Worm (Caenorhabditis elegans) whole organism, late embryonic: ENCODE data around the gene Y46C8AL.11.
A peak's percentile ranks its signal among the peaks of the same experiment; 100 is the strongest.

Experiments used
- Y22D7AL.16 ChIP-seq: sonication (generic microtip); optimal IDR thresholded peaks from 2 replicates; lab custom pipeline; 2016; ENCODE audit warnings: missing genetic modification characterization, missing compliant biosample characterization
- ceh-19 ChIP-seq: fragments of 200-800 bp; sonication (Bioruptor generic); optimal IDR thresholded peaks from 2 replicates; lab custom pipeline; 2018; ENCODE audit warnings: mild to moderate bottlenecking, missing genetic modification characterization, missing compliant biosample characterization
- ceh-2 ChIP-seq: sonication (generic microtip); optimal IDR thresholded peaks from 2 replicates; lab custom pipeline; 2016; ENCODE audit warnings: missing genotype, missing genetic modification characterization, missing compliant biosample characterization
- ceh-34 ChIP-seq: sonication (generic microtip); optimal IDR thresholded peaks from 2 replicates; lab custom pipeline; 2016; ENCODE audit warnings: mild to moderate bottlenecking, missing genetic modification characterization, missing compliant biosample characterization
- ceh-48 ChIP-seq: sonication (generic microtip); optimal IDR thresholded peaks from 2 replicates; lab custom pipeline; 2016; ENCODE audit warnings: missing genetic modification characterization, inconsistent platforms, missing compliant biosample characterization
- ceh-9 ChIP-seq: sonication (generic microtip); optimal IDR thresholded peaks from 2 replicates; lab custom pipeline; 2016; ENCODE audit warnings: mild to moderate bottlenecking, missing genetic modification characterization, inconsistent platforms, missing compliant biosample characterization
- che-1 ChIP-seq: sonication (generic microtip); optimal IDR thresholded peaks from 2 replicates; lab custom pipeline; 2016; ENCODE audit warnings: mild to moderate bottlenecking, missing genetic modification characterization, missing compliant biosample characterization
- elt-2 ChIP-seq: sonication (generic microtip); optimal IDR thresholded peaks from 2 replicates; lab custom pipeline; 2016; ENCODE audit warnings: missing genetic modification reagents, missing genetic modification characterization, missing compliant biosample characterization
- ets-4 ChIP-seq: sonication (generic microtip); optimal IDR thresholded peaks from 2 replicates; lab custom pipeline; 2016; ENCODE audit warnings: missing genetic modification characterization, missing compliant biosample characterization
- gmeb-2 ChIP-seq: sonication (generic microtip); optimal IDR thresholded peaks from 2 replicates; lab custom pipeline; 2016; ENCODE audit warnings: missing genetic modification characterization, inconsistent platforms, missing compliant biosample characterization
- mec-3 ChIP-seq: sonication (generic microtip); optimal IDR thresholded peaks from 2 replicates; lab custom pipeline; 2016; ENCODE audit warnings: borderline replicate concordance, missing genetic modification characterization, missing compliant biosample characterization
- nfya-1 ChIP-seq: sonication (generic microtip); optimal IDR thresholded peaks from 2 replicates; lab custom pipeline; 2017; ENCODE audit warnings: missing genetic modification characterization, mild to moderate bottlenecking, missing compliant biosample characterization, antibody characterized with exemption, moderate library complexity
- nhr-11 ChIP-seq: fragments of 150-350 bp; optimal IDR thresholded peaks from 2 replicates; lab custom pipeline; 2014; ENCODE audit warnings: missing biosample characterization, missing genetic modification characterization
- nhr-232 ChIP-seq: sonication (generic microtip); optimal IDR thresholded peaks from 2 replicates; lab custom pipeline; 2016; ENCODE audit warnings: missing genetic modification characterization, missing compliant biosample characterization
- npax-4 ChIP-seq: sonication (generic microtip); optimal IDR thresholded peaks from 2 replicates; lab custom pipeline; 2016; ENCODE audit warnings: missing genetic modification characterization, missing compliant biosample characterization
- odd-2 ChIP-seq: sonication (generic microtip); optimal IDR thresholded peaks from 2 replicates; lab custom pipeline; 2017; ENCODE audit warnings: antibody characterized with exemption, mild to moderate bottlenecking, missing genetic modification characterization, missing compliant biosample characterization
- pag-3 ChIP-seq: sonication (generic microtip); optimal IDR thresholded peaks from 2 replicates; lab custom pipeline; 2016; ENCODE audit warnings: missing compliant biosample characterization, missing genetic modification characterization, borderline replicate concordance
- pat-9 ChIP-seq: fragments of 200-800 bp; sonication (Bioruptor generic); optimal IDR thresholded peaks from 2 replicates; lab custom pipeline; 2018; ENCODE audit warnings: mild to moderate bottlenecking, missing genetic modification characterization, moderate library complexity, missing compliant biosample characterization
- pha-2 ChIP-seq: sonication (generic microtip); optimal IDR thresholded peaks from 2 replicates; lab custom pipeline; 2017; ENCODE audit warnings: mild to moderate bottlenecking, missing genetic modification characterization, missing compliant biosample characterization
- pqm-1 ChIP-seq: sonication (generic microtip); optimal IDR thresholded peaks from 2 replicates; lab custom pipeline; 2016; ENCODE audit warnings: missing genetic modification characterization, missing compliant biosample characterization
- rnt-1 ChIP-seq: sonication (generic microtip); optimal IDR thresholded peaks from 2 replicates; lab custom pipeline; 2016; ENCODE audit warnings: missing genetic modification characterization, missing compliant biosample characterization
- sdc-2 ChIP-seq: sonication (generic microtip); optimal IDR thresholded peaks from 2 replicates; lab custom pipeline; 2016; ENCODE audit warnings: missing genotype, missing genetic modification characterization, missing compliant biosample characterization
- sox-2 ChIP-seq: fragments of 200-800 bp; sonication (Bioruptor generic); IDR thresholded peaks from 2 replicates; pipeline ENCODE4 v1.3.6; 2022; ENCODE audit warnings: missing genetic modification reagents, missing genetic modification characterization, missing compliant biosample characterization
- tbx-2 ChIP-seq: sonication (generic microtip); optimal IDR thresholded peaks from 2 replicates; lab custom pipeline; 2016; ENCODE audit warnings: missing genetic modification characterization, missing compliant biosample characterization
- tbx-7 ChIP-seq: sonication (generic microtip); optimal IDR thresholded peaks from 2 replicates; lab custom pipeline; 2016; ENCODE audit warnings: missing genotype, missing genetic modification characterization, missing compliant biosample characterization
- ttx-3 ChIP-seq: sonication (generic microtip); optimal IDR thresholded peaks from 2 replicates; lab custom pipeline; 2016; ENCODE audit warnings: missing genetic modification reagents, missing genetic modification characterization, missing compliant biosample characterization
- unc-42 ChIP-seq: sonication (generic microtip); optimal IDR thresholded peaks from 2 replicates; lab custom pipeline; 2016; ENCODE audit warnings: missing genotype, missing genetic modification characterization, missing compliant biosample characterization
- zip-5 ChIP-seq: sonication (generic microtip); optimal IDR thresholded peaks from 2 replicates; lab custom pipeline; 2016; ENCODE audit warnings: missing genetic modification characterization, missing compliant biosample characterization

Gene Y46C8AL.11

DNA sequence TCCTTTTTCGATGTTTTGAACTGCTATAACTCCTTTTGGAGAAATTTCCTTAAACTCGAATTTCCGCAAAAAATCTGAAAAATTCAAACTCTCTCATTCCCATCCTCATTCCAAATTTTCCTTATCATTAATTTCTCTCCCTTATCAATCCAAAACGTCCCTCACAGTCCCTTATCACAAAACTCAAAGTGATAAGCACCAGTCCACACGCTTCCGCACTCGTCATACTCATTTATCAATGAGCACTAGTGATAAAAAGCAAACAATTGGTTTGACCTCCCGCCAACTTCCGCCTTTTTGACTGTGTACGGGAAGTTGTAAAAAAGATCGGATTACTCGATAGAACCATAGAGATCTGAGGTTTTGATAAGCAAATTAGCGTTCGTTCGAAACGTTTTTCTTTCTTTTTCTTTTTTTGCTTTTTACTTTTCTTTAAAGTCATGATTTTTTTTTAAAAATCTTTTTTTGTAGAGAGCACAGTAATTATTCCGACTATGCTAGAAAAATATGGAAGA is 45.6 kb downstream of the Y46C8AL.11 start, which contains the start of gene clec-78:
TSS of gene clec-78 (plus strand) at position 465 of the 515 bp plus-strand sequence.
- TF ChIP-seq mec-3 (tag; lab: Kevin White, UChicago) (no peak), unc-42 (no peak), zip-5 (tag; lab: Kevin White, UChicago) (peak; percentile 5), ceh-48 (tag; lab: Kevin White, UChicago) (no peak), nfya-1 (no peak), che-1 (tag; lab: Kevin White, UChicago) (no peak), pqm-1 (peak; percentile 83), pat-9 (tag; lab: Kevin White, UChicago) (no peak), nhr-232 (tag; lab: Kevin White, UChicago) (no peak), elt-2 (tag; lab: Kevin White, UChicago) (peak; percentile 100), ceh-9 (tag; lab: Kevin White, UChicago) (no peak), npax-4 (tag; lab: Kevin White, UChicago) (no peak), ceh-19 (no peak), pha-2 (tag; lab: Kevin White, UChicago) (no peak), gmeb-2 (no peak), ets-4 (tag; lab: Kevin White, UChicago) (no peak), rnt-1 (no peak)

DNA sequence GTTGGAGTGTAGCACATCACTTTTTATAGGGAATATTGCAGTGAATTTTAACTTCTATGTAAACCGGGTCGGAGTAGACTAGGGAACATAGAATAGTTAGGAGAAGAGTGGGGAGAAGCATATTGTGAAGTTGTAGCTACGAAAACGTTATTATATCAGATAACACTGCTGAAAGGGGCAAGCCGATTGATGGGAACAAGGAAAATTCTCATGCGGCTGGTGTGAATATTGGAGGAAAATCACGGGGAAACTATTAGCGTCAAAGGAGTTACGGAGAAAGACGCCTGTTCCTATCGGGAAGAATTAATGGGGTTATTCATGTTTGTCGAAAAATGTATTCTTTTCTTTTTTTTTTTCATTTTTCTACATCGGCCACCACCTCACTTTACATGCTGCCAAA is 50.2 kb downstream of the Y46C8AL.11 start, which contains the start of gene F47C12.6:
TSS of gene F47C12.6 (minus strand) at position 101 of the 400 bp plus-strand sequence.
- TF ChIP-seq pag-3 (tag; lab: Kevin White, UChicago) (no peak), tbx-7 (no peak), sdc-2 (tag; lab: Kevin White, UChicago) (no peak), npax-4 (tag; lab: Kevin White, UChicago) (no peak), nhr-11 (tag; lab: Kevin White, UChicago) (no peak), mec-3 (tag; lab: Kevin White, UChicago) (no peak), ceh-34 (no peak), odd-2 (tag; lab: Kevin White, UChicago) (no peak), gmeb-2 (no peak), zip-5 (tag; lab: Kevin White, UChicago) (no peak), Y22D7AL.16 (tag; lab: Kevin White, UChicago) (no peak), tbx-2 (tag; lab: Kevin White, UChicago) (no peak), ceh-2 (tag; lab: Kevin White, UChicago) (no peak), ttx-3 (no peak), sox-2 (GFP tag; lab: Robert Waterston, UW) (no peak)
